Worm (Caenorhabditis elegans): ENCODE results near the gene Y25C1A.7.

The Y25C1A.7 gene

ce11 chrII:3066401-3066800 lies 4.5 kb downstream of the Y25C1A.7 start:
- TF ChIP-seq elt-3 (tag; optimal IDR thresholded peaks at IDR 0.05), result no peak
- no peak for TF ChIP-seq mdl-1 (tag; optimal IDR thresholded peaks at IDR 0.05)
- no peak for TF ChIP-seq nhr-84 (tag; optimal IDR thresholded peaks at IDR 0.05)
- TF ChIP-seq ets-5 (GFP tag; IDR thresholded peaks at IDR 0.05), result no peak

ce11 chrII:3065086-3065485 lies 5.8 kb downstream of the Y25C1A.7 start:
- no peak for TF ChIP-seq lin-39 (tag; optimal IDR thresholded peaks at IDR 0.05)
- no peak for TF ChIP-seq mab-9 (GFP tag; IDR thresholded peaks at IDR 0.05)
- peak; percentile 35 for TF ChIP-seq nhr-85 (tag)
- TF ChIP-seq efl-1 (optimal IDR thresholded peaks at IDR 0.05), result no peak
- TF ChIP-seq efl-1 (GFP tag; optimal IDR thresholded peaks at IDR 0.05 in 1 of 2), result peak in 1 of 2 experiments; percentile 90
- no peak for TF ChIP-seq tbx-2 (tag; optimal IDR thresholded peaks at IDR 0.05)

ce11 chrII:3064631-3065030 lies 6.2 kb downstream of the Y25C1A.7 start:
- no peak for TF ChIP-seq efl-3 (GFP tag; optimal IDR thresholded peaks at IDR 0.05)

ce11 chrII:3063984-3064383 lies 6.9 kb downstream of the Y25C1A.7 start:
- TF ChIP-seq nhr-20 (tag; optimal IDR thresholded peaks at IDR 0.05) (no peak), tbx-2 (tag; optimal IDR thresholded peaks at IDR 0.05) (no peak), ztf-4 (tag; optimal IDR thresholded peaks at IDR 0.05) (no peak), aly-2 (tag; optimal IDR thresholded peaks at IDR 0.05) (no peak), C34B4.2 (tag; optimal IDR thresholded peaks at IDR 0.05) (no peak), nhr-11 (tag; optimal IDR thresholded peaks at IDR 0.05) (no peak), ztf-11 (tag; optimal IDR thresholded peaks at IDR 0.05) (no peak), sptf-1 (tag; optimal IDR thresholded peaks at IDR 0.05) (no peak), fkh-8 (tag; optimal IDR thresholded peaks at IDR 0.05) (no peak), alr-1 (tag; optimal IDR thresholded peaks at IDR 0.05; ENCODE audit: borderline replicate concordance) (no peak), swsn-7 (tag; optimal IDR thresholded peaks at IDR 0.05) (no peak), sox-4 (tag; optimal IDR thresholded peaks at IDR 0.05) (no peak), ets-5 (GFP tag; IDR thresholded peaks at IDR 0.05) (no peak), irx-1 (tag; optimal IDR thresholded peaks at IDR 0.05) (no peak)

ce11 chrII:3063366-3063765 lies 7.5 kb downstream of the Y25C1A.7 start:
- TF ChIP-seq lin-35 (GFP tag; optimal IDR thresholded peaks at IDR 0.05) (no peak), pqm-1 (tag; optimal IDR thresholded peaks at IDR 0.05) (no peak), grh-1 (GFP tag; IDR thresholded peaks at IDR 0.05) (no peak), zip-4 (GFP tag; optimal IDR thresholded peaks at IDR 0.05) (no peak), unc-62 (GFP tag; optimal IDR thresholded peaks at IDR 0.05) (no peak), nhr-90 (tag; optimal IDR thresholded peaks at IDR 0.05; ENCODE audit: poor library complexity) (no peak), irx-1 (tag; optimal IDR thresholded peaks at IDR 0.05) (no peak), nhr-28 (tag; optimal IDR thresholded peaks at IDR 0.05) (no peak), pag-3 (tag; optimal IDR thresholded peaks at IDR 0.05; ENCODE audit: borderline replicate concordance, insufficient read depth) (no peak), snu-23 (GFP tag; optimal IDR thresholded peaks at IDR 0.05) (no peak), nhr-47 (tag; optimal IDR thresholded peaks at IDR 0.05) (no peak), ztf-4 (tag; optimal IDR thresholded peaks at IDR 0.05) (no peak), efl-1 (optimal IDR thresholded peaks at IDR 0.05) (no peak), efl-1 (GFP tag; optimal IDR thresholded peaks at IDR 0.05 in 1 of 2) (no peak), efl-3 (GFP tag; optimal IDR thresholded peaks at IDR 0.05) (no peak), mef-2 (tag; optimal IDR thresholded peaks at IDR 0.05) (no peak), nhr-76 (tag; optimal IDR thresholded peaks at IDR 0.05) (no peak)

Data from whole organism, L1 larva.